Worm (Caenorhabditis elegans): Measurements from ENCODE around the gene mrpl-21.

DNA sequence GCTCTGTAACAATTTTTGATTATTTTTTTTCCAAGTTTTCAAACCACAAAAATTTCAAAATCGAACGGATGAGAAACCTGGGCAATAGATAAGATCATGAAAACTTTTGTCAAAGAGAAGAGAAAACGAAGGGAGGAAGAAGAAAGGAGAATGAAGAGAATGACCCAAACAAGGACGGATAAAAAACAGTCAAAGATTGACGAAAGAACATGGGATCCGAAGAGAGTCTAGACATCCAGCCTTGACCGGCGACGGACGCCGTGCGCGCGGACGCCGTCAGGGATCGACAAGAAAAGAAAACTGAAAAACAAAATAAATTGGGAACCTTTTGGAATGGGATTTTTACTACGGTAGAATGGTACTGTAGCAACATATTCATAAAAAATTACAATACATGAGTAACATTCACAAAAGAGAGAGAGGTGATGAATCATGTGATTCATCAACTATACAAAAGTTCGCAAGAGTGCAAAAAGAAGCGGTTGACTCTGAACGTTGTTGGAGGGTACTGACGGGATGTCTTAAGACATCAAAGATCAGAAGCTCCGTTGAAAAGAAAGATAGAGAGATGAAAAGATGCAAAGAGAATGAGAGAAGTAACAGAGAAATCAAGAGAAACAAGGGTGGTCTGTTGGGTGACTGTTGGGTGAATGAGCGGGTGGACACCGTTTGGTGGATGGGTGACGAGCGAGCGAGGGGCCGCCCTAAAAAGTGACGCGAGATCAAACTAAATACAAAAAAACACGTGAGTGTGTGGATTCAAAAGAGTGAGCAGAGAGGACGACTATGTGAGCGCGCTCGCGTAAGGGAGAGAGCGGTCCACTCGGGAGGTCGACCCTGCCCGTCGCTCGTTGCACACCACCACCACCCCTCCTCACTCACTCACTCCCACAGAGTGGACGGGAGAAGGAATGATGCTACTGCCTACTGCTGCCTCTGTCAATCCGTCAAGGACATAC is 37.1 kb upstream of the mrpl-21 start, which contains the start of gene sup-26:
- TF ChIP-seq nhr-77 (tag; optimal IDR thresholded peaks at IDR 0.05): no peak
- TF ChIP-seq nhr-28 (tag; optimal IDR thresholded peaks at IDR 0.05): peak; percentile 11
- no peak for TF ChIP-seq lir-3 (tag; optimal IDR thresholded peaks at IDR 0.05)
- no peak for TF ChIP-seq egl-27 (tag; optimal IDR thresholded peaks at IDR 0.05)
- peak in 1 of 2 experiments; percentile 57 for TF ChIP-seq unc-62 (GFP tag; optimal IDR thresholded peaks at IDR 0.05 in 1 of 2)
- no peak for TF ChIP-seq unc-62 (tag; optimal IDR thresholded peaks at IDR 0.05)
- no peak for TF ChIP-seq ceh-82 (tag; optimal IDR thresholded peaks at IDR 0.05)
- no peak for TF ChIP-seq lin-13 (GFP tag; optimal IDR thresholded peaks at IDR 0.05)
- TF ChIP-seq pha-4 (GFP tag; IDR thresholded peaks at IDR 0.05): no peak
- peak; percentile 32 for TF ChIP-seq pha-4 (tag; optimal IDR thresholded peaks at IDR 0.05)

Measured in whole organism, L4 larva.